Fruit fly (Drosophila melanogaster) whole organism, embryonic: Measurements from ENCODE around the gene not.

Source experiments
- CG10565 ChIP-seq: fragments of 200-800 bp; sonication (Bioruptor generic); optimal IDR thresholded peaks from 3 replicates; lab custom pipeline; 2016; ENCODE audit warnings: missing biosample characterization, mild to moderate bottlenecking, missing genetic modification characterization
- CG12104 ChIP-seq: fragments of 200-800 bp; sonication (Bioruptor generic); optimal IDR thresholded peaks from 3 replicates; lab custom pipeline; 2016; ENCODE audit warnings: missing biosample characterization, missing genetic modification characterization
- CG18764 ChIP-seq: fragments of 200-800 bp; sonication (Bioruptor generic); optimal IDR thresholded peaks from 3 replicates; lab custom pipeline; 2016; ENCODE audit warnings: missing biosample characterization, missing genetic modification characterization
- CG3163 ChIP-seq: fragments of 200-800 bp; sonication (Bioruptor generic); optimal IDR thresholded peaks from 3 replicates; lab custom pipeline; 2016; ENCODE audit warnings: missing biosample characterization, missing genetic modification characterization
- CG4404 ChIP-seq: fragments of 200-800 bp; sonication (Bioruptor generic); IDR thresholded peaks from 2 replicates; pipeline ENCODE4 v1.3.6; 2022; ENCODE audit warnings: missing biosample characterization, missing genetic modification characterization
- CG4424 ChIP-seq: fragments of 200-800 bp; sonication (Bioruptor generic); optimal IDR thresholded peaks from 3 replicates; lab custom pipeline; 2016; ENCODE audit warnings: missing biosample characterization, missing genetic modification characterization
- lbe ChIP-seq: fragments of 200-800 bp; sonication (Bioruptor generic); optimal IDR thresholded peaks from 2 replicates; lab custom pipeline; 2016; ENCODE audit warnings: missing biosample characterization, mild to moderate bottlenecking, missing genetic modification characterization
- nerfin-2 ChIP-seq: fragments of 200-800 bp; sonication (Bioruptor generic); IDR thresholded peaks from 2 replicates; pipeline ENCODE4 v1.3.6; 2022; ENCODE audit warnings: missing biosample characterization, missing genetic modification characterization; ENCODE audit not compliant: partially characterized antibody
- org-1 ChIP-seq: fragments of 200-800 bp; sonication (Bioruptor generic); optimal IDR thresholded peaks from 2 replicates; lab custom pipeline; 2017; ENCODE audit warnings: missing biosample characterization, missing genetic modification characterization
- tna ChIP-seq: fragments of 200-800 bp; sonication (Bioruptor generic); IDR thresholded peaks from 2 replicates; pipeline ENCODE4 v1.3.6; 2022; ENCODE audit warnings: missing biosample characterization, missing genetic modification characterization; ENCODE audit not compliant: partially characterized antibody
- usp ChIP-seq: fragments of >200 bp; optimal IDR thresholded peaks from 2 replicates; lab custom pipeline; 2017; ENCODE audit warnings: missing biosample characterization, missing genetic modification characterization

- TF ChIP-seq tna (GFP tag; lab: Robert Waterston, UW) (no peak), CG3163 (GFP tag; lab: Kevin White, UChicago) (no peak), CG12104 (GFP tag; lab: Kevin White, UChicago) (no peak), lbe (GFP tag; lab: Kevin White, UChicago) (no peak), nerfin-2 (GFP tag; lab: Robert Waterston, UW) (no peak), CG10565 (GFP tag; lab: Kevin White, UChicago) (no peak), CG18764 (GFP tag; lab: Kevin White, UChicago) (no peak), CG4404 (GFP tag; lab: Robert Waterston, UW) (no peak), usp (GFP tag; lab: Kevin White, UChicago) (no peak), org-1 (GFP tag; lab: Kevin White, UChicago) (no peak), CG4424 (GFP tag; lab: Kevin White, UChicago) (no peak)
These were observed 16.6 kb upstream of the not start for dm6 chr3L:18638487-18638886.
